Worm (Caenorhabditis elegans): ENCODE measurements around the gene ZK829.1.

Gene ZK829.1

DNA sequence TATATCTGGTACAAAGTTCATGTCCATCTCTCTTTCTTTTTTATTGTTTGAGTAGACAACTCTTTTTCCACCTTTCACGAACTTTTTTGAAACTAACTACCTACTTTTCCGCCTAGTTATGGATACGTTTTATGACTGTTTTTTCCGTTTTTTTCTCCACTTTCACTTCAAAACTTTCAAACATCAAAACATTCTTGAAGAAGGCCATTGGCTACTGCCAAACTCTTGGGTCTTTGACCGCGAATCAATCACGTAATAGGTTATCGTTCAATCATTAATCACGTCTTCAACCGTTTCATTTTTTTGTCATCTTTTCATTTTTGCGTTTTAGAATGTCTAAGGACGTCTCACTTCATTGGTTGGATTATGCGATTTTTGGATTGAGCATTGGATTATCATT, 5.1 kb downstream of the ZK829.1 start, which contains the start of gene slc-5A12:
TSS of gene slc-5A12 (plus strand) at position 333 of the 400 bp plus-strand sequence.
- TF ChIP-seq dao-5 (tag; optimal IDR thresholded peaks at IDR 0.05) (no peak), him-1 (tag; optimal IDR thresholded peaks at IDR 0.05) (no peak), W03F9.2 (tag; optimal IDR thresholded peaks at IDR 0.05) (no peak)

- no peak for TF ChIP-seq W03F9.2 (tag; optimal IDR thresholded peaks at IDR 0.05)
- no peak for TF ChIP-seq dao-5 (tag; optimal IDR thresholded peaks at IDR 0.05)
- TF ChIP-seq him-1 (tag; optimal IDR thresholded peaks at IDR 0.05), result no peak
Measured at ce11 chrIV:11930572-11930971, 11.6 kb downstream of the ZK829.1 start, which contains the start of gene nhx-9. TSS of gene nhx-9 (plus strand) at chrIV:11930872.

DNA sequence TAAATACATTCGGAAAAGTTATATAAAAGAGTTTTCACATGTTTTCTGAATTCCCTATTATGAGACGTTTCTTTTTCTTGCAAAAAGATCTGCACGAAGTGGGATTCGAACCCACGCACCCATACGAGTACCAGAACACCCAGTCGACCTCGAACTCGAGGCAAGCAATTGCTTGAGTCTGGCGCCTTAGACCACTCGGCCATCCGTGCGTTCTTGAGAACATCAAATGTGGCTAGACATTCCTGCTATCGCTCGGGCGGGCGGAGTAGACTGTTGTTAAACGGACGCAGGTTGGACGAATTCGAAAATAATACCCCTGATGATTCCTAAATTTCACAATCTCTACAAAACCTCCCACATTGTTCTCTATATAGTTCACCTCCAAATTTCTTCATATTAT, 13.8 kb downstream of the ZK829.1 start:
- TF ChIP-seq dao-5 (tag; optimal IDR thresholded peaks at IDR 0.05) (no peak), him-1 (tag; optimal IDR thresholded peaks at IDR 0.05) (no peak)

DNA sequence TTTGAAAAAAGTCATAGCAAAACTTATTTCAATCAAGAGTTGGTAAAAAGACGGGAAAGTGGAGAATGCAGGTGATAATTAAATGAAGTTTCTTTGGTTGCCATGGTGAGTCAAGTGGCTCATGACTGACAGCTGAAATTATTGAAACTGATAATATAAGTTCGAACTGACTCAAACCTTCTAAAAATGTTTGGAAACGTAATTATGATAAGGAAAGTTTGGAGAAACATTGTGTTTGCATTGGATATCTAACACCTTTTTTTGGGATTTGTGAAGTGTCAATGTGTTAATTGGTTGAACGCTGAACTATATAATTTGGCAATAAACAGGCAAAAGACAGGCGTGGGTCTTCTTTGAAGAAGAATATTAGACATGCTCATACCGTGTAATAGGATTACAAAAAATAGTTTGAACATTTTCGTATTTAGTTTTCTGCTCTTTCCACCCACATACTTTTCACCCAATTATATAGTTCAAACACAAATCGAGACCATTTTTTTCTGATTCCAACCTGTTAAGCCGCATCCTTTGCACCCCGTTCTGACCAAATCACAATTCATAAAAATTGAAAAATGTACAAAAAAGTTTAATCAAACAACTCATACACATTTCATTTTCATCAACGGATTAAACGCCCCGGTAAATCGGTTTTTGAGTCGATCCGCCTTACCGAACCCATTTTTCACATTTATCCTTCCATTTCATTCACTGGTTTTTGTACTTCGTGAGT, 16.7 kb downstream of the ZK829.1 start, which contains the start of the genes srlf-33 and srlf-32:
TSS of gene srlf-33 (minus strand) at position 101 of the 730 bp plus-strand sequence.
TSS of gene srlf-32 (plus strand) at position 680 of the 730 bp plus-strand sequence.
- TF ChIP-seq W03F9.2 (tag; optimal IDR thresholded peaks at IDR 0.05) (no peak), him-1 (tag; optimal IDR thresholded peaks at IDR 0.05) (no peak), dao-5 (tag; optimal IDR thresholded peaks at IDR 0.05) (no peak)

DNA sequence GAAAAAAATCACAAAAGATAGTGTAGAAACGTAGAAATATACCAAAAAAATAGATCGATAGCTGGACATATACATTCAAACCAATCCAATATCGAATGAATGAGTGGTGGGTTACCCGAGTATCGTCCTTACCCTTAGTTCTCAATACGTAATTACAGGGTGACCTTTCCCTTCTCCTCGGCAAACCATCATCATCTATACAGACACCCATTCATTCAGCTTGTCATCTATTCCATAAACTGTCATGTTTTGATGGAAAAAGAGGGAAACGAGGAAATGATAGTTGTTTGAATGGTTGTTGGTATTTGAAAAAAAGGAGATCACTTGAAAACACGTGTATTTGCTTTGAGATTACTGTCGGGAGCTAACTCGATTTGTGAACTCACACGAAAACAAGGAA, 18.1 kb downstream of the ZK829.1 start:
- TF ChIP-seq him-1 (tag; optimal IDR thresholded peaks at IDR 0.05) (no peak), W03F9.2 (tag; optimal IDR thresholded peaks at IDR 0.05) (no peak), dao-5 (tag; optimal IDR thresholded peaks at IDR 0.05) (no peak)

ce11 chrIV:11923074-11923473, 19.1 kb downstream of the ZK829.1 start, which contains the start of gene srlf-31:
TSS of gene srlf-31 (minus strand) at chrIV:11923174.
- TF ChIP-seq dao-5 (tag; optimal IDR thresholded peaks at IDR 0.05) (no peak), him-1 (tag; optimal IDR thresholded peaks at IDR 0.05) (no peak), W03F9.2 (tag; optimal IDR thresholded peaks at IDR 0.05) (no peak)

DNA sequence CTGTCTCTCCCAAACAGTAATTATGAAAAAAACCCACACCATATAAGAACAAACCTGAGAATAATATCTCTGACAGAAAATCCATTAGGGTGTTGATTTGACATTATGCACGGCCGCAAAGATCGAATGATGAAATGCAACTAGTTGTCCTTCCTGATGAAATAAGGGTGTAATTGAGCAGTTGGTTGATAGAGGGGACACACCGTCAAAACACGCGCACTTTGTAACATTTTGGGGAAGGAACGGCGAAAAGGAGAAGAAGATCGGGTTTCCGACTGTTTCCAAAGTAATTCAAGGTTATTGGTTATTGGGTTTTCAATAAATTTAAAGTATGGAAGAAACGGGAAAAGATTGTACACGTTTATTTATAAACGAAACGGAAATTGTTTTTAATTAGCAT, 20.2 kb downstream of the ZK829.1 start, which contains the start of gene ZK822.1:
TSS of gene ZK822.1 (minus strand) at position 121 of the 400 bp plus-strand sequence.
- TF ChIP-seq dao-5 (tag; optimal IDR thresholded peaks at IDR 0.05), result no peak
- TF ChIP-seq W03F9.2 (tag; optimal IDR thresholded peaks at IDR 0.05), result no peak
- TF ChIP-seq him-1 (tag; optimal IDR thresholded peaks at IDR 0.05), result no peak

DNA sequence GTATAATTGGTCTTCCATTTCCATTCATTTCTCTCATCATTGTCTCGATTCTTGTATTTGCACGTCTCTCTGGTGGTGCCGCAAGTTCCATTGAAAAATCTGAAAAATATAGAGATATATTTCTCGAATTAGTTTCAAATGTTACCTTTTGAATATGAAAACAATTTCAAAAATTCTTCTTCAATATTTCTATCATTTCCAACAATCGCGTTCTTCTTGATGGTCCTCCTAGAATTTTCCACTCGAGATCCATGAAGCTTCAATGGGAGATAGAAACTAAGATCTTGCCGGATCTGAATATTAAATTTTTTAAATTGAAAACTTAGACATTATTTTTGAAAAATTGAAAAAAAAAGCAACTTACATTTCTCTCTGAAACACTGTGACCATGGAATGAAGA, 23.1 kb downstream of the ZK829.1 start:
- TF ChIP-seq him-1 (tag; optimal IDR thresholded peaks at IDR 0.05) (no peak), W03F9.2 (tag; optimal IDR thresholded peaks at IDR 0.05) (no peak), dao-5 (tag; optimal IDR thresholded peaks at IDR 0.05) (no peak)

- TF ChIP-seq W03F9.2 (tag; optimal IDR thresholded peaks at IDR 0.05) (no peak), him-1 (tag; optimal IDR thresholded peaks at IDR 0.05) (no peak), dao-5 (tag; optimal IDR thresholded peaks at IDR 0.05) (no peak)
Measured at ce11 chrIV:11917886-11918285, 24.3 kb downstream of the ZK829.1 start.

ce11 chrIV:11916907-11917306, 25.3 kb downstream of the ZK829.1 start, which contains the start of gene ZK822.10:
TSS of gene ZK822.10 (plus strand) at chrIV:11917137.
- TF ChIP-seq dao-5 (tag; optimal IDR thresholded peaks at IDR 0.05) (no peak), W03F9.2 (tag; optimal IDR thresholded peaks at IDR 0.05) (no peak)

DNA sequence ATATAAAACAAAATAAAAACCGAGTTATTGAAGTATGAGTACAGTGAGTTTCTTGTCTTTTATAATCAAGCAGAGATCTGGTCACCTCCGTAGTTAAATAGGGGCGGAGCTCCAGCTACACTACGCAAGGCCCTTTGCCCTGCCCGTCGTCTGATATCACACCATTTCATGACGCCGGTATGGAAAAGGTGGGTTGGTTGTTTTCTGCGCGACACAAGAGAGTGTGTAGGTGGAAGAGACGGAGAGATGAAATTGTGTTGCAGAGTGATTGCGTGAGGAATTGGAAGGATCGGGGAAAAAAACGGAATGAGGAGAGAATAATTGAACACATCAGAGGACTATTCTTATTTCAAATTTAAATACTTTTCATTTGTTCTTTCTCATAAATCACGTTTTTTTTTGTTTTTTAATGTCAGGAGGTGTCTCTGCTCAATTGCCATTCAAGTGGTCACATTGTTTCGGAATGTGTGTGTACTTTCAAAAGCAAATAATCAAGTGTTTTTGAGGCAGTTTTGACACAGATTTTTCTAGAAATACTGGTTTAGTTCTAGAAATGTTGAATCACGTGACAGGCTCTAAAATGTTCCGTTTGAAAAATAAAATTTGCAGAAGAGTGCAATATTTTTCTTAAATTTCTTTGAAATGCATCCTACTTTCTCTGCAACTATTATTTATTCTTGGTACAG, 26.3 kb downstream of the ZK829.1 start, which contains the start of gene ZK822.9:
TSS of gene ZK822.9 (plus strand) at position 180 of the 686 bp plus-strand sequence.
- TF ChIP-seq dao-5 (tag; optimal IDR thresholded peaks at IDR 0.05) (no peak), W03F9.2 (tag; optimal IDR thresholded peaks at IDR 0.05) (no peak), him-1 (tag; optimal IDR thresholded peaks at IDR 0.05) (no peak)

- TF ChIP-seq dao-5 (tag; optimal IDR thresholded peaks at IDR 0.05) (no peak), W03F9.2 (tag; optimal IDR thresholded peaks at IDR 0.05) (no peak)
Measured at ce11 chrIV:11914837-11915737, 27.1 kb downstream of the ZK829.1 start, which contains the start of gene fat-6. TSS of gene fat-6 (minus strand) at chrIV:11915687.

ce11 chrIV:11914260-11914836, 27.9 kb downstream of the ZK829.1 start:
- TF ChIP-seq him-1 (tag; optimal IDR thresholded peaks at IDR 0.05) (no peak), dao-5 (tag; optimal IDR thresholded peaks at IDR 0.05) (no peak), W03F9.2 (tag; optimal IDR thresholded peaks at IDR 0.05) (no peak)

All from whole organism, L4/young adult.